Fruit fly (Drosophila melanogaster): ENCODE data around the gene Uch.

The Uch gene

DNA sequence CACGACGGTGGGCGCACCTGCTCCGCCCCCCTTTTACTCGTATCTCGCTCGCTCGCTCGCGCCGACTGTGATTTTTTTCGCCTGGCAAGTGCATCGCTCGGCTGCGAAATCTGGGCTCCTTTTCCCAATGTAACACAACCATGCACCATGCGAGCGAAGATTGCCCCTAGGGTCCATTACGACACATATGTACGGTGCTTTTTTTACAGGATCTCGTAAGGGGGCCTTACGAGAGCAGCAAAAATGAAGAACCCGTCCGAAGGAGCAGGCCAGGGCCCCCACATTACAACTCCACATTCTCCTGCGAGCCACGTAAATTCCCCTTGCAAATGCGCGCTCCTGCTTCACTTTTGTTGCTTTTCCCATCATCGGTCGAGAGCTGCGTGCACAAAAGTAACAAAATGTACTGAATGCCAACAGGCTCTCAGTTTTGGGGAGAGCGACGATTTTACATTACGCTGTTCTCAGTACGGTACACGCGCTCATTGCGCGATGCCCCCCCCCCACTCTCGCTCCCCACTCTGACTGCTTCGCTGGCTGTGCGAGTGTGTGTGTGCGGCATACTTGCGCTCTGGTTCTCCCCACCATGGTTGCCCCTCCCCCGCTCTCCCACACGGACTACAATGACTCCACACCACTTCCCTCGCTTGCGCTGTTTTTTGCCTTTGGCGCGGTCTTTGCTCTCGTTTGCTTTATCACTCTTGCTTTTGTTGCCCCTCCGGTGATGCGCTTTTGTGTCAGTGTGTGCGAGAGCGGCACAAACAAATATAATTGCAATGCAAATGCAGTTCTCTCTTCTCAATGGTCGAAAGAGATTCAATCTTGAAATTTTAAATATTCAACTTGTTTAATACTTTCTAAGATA, 10.9 kb downstream of the Uch start (continued):
- TF ChIP-seq CG6689 (GFP tag; IDR thresholded peaks at IDR 0.05), result 0 out of 2 replicates have a peak, but pooled peaks have one; percentile 9
- peak in 1 of 2 experiments; percentile 37 for TF ChIP-seq Pdp1 (GFP tag; optimal IDR thresholded peaks at IDR 0.05)
- peak; percentile 88 for TF ChIP-seq abd-A (tag; optimal IDR thresholded peaks at IDR 0.05)
- TF ChIP-seq CG4360 (GFP tag; IDR thresholded peaks at IDR 0.05), result peak; percentile 36; the same call in 1 of the 2 replicates
- TF ChIP-seq z (GFP tag; IDR thresholded peaks at IDR 0.05), result peak; percentile 75
- TF ChIP-seq tna (GFP tag; IDR thresholded peaks at IDR 0.05; ENCODE audit: partially characterized antibody), result peak; percentile 53; the same call in 1 of the 2 replicates
- peak; percentile 76 for TF ChIP-seq ci (GFP tag; IDR thresholded peaks at IDR 0.05)
- TF ChIP-seq CG3847 (GFP tag; IDR thresholded peaks at IDR 0.05), result no peak
- TF ChIP-seq CG4707 (GFP tag; optimal IDR thresholded peaks at IDR 0.05), result no peak
- peak; percentile 23 for TF ChIP-seq CG15514 (GFP tag; optimal IDR thresholded peaks at IDR 0.05)
- TF ChIP-seq CG4404 (GFP tag; IDR thresholded peaks at IDR 0.05), result no peak
- peak; percentile 89 for TF ChIP-seq ab (GFP tag; optimal IDR thresholded peaks at IDR 0.05)
- TF ChIP-seq CoRest (tag; optimal IDR thresholded peaks at IDR 0.05), result peak; percentile 0
- 0 out of 2 replicates have a peak, but pooled peaks have one; percentile 29 for TF ChIP-seq Dref (GFP tag; IDR thresholded peaks at IDR 0.05)
- peak; percentile 3 for TF ChIP-seq mirr (GFP tag; optimal IDR thresholded peaks at IDR 0.05)
- TF ChIP-seq ken (GFP tag; IDR thresholded peaks at IDR 0.05), result peak; percentile 4; the same call in 1 of the 3 replicates
- TF ChIP-seq CG2199 (GFP tag; IDR thresholded peaks at IDR 0.05), result peak; percentile 85; the same call in 2 of the 3 replicates
- TF ChIP-seq Blimp-1 (GFP tag; optimal IDR thresholded peaks at IDR 0.05), result peak; percentile 87
- TF ChIP-seq Adf1 (GFP tag; IDR thresholded peaks at IDR 0.05), result peak; percentile 51
- TF ChIP-seq row (GFP tag; IDR thresholded peaks at IDR 0.05), result peak; percentile 44; the same call in 1 of the 3 replicates
- peak; percentile 21 for TF ChIP-seq Med (GFP tag)
- peak; percentile 69 for TF ChIP-seq Drgx (GFP tag; IDR thresholded peaks at IDR 0.05)
- no peak for TF ChIP-seq CG7745 (tag; optimal IDR thresholded peaks at IDR 0.05)
- TF ChIP-seq caup (GFP tag; optimal IDR thresholded peaks at IDR 0.05; ENCODE audit: severe bottlenecking), result peak; percentile 21
- TF ChIP-seq C15 (GFP tag; IDR thresholded peaks at IDR 0.05), result no peak
- TF ChIP-seq lov (optimal IDR thresholded peaks at IDR 0.05), result no peak
- TF ChIP-seq lov (GFP tag; IDR thresholded peaks at IDR 0.05), result peak; percentile 58; the same call in 1 of the 3 replicates
- peak; percentile 32 for TF ChIP-seq CG5180 (GFP tag; optimal IDR thresholded peaks at IDR 0.05)
- peak; percentile 8 for TF ChIP-seq CG1647 (GFP tag; optimal IDR thresholded peaks at IDR 0.05)
- TF ChIP-seq chinmo (GFP tag; IDR thresholded peaks at IDR 0.05; ENCODE audit: partially characterized antibody), result peak; percentile 94
- TF ChIP-seq CG31224 (GFP tag; IDR thresholded peaks at IDR 0.05), result peak; percentile 97
- no peak for TF ChIP-seq CG1529 (GFP tag; optimal IDR thresholded peaks at IDR 0.05)
- TF ChIP-seq unc-4 (GFP tag; IDR thresholded peaks at IDR 0.05; ENCODE audit: partially characterized antibody), result peak; percentile 30; the same call in 1 of the 2 replicates
- TF ChIP-seq chm (GFP tag; IDR thresholded peaks at IDR 0.05), result peak; percentile 68; the same call in 1 of the 2 replicates
- TF ChIP-seq Scr (GFP tag; IDR thresholded peaks at IDR 0.05; ENCODE audit: partially characterized antibody), result 0 out of 2 replicates have a peak, but pooled peaks have one; percentile 13
- TF ChIP-seq run (tag; optimal IDR thresholded peaks at IDR 0.05), result peak; percentile 13
- 0 out of 3 replicates have a peak, but pooled peaks have one; percentile 10 for TF ChIP-seq H15 (GFP tag; IDR thresholded peaks at IDR 0.05)
- peak; percentile 16 for TF ChIP-seq Lhr (GFP tag; optimal IDR thresholded peaks at IDR 0.05)
- peak in 1 of 2 experiments; percentile 27 for TF ChIP-seq bsh (GFP tag; optimal IDR thresholded peaks at IDR 0.05)
- TF ChIP-seq dysf (GFP tag; IDR thresholded peaks at IDR 0.05), result peak; percentile 13; the same call in 2 of the 3 replicates
- TF ChIP-seq fd64A (GFP tag; optimal IDR thresholded peaks at IDR 0.05), result no peak
- peak; percentile 12; the same call in 1 of the 2 replicates for TF ChIP-seq amos (GFP tag; IDR thresholded peaks at IDR 0.05; ENCODE audit: partially characterized antibody)
- peak; percentile 64 for TF ChIP-seq Opbp (GFP tag; IDR thresholded peaks at IDR 0.05; ENCODE audit: partially characterized antibody)
- TF ChIP-seq CG6254 (GFP tag; optimal IDR thresholded peaks at IDR 0.05), result peak; percentile 31
- TF ChIP-seq zen2 (GFP tag; IDR thresholded peaks at IDR 0.05; ENCODE audit: partially characterized antibody), result peak; percentile 77; the same call in 2 of the 3 replicates
- TF ChIP-seq vvl (GFP tag; IDR thresholded peaks at IDR 0.05), result peak; percentile 27; the same call in 1 of the 2 replicates
